Worm (Caenorhabditis elegans): ENCODE measurements around the gene K11D9.3.
"Not testable (repeated sequence)": the region's sequence is repeated elsewhere in the genome, so short reads cannot be mapped to it uniquely, and the experiment has no call there.

K11D9.3 gene

DNA sequence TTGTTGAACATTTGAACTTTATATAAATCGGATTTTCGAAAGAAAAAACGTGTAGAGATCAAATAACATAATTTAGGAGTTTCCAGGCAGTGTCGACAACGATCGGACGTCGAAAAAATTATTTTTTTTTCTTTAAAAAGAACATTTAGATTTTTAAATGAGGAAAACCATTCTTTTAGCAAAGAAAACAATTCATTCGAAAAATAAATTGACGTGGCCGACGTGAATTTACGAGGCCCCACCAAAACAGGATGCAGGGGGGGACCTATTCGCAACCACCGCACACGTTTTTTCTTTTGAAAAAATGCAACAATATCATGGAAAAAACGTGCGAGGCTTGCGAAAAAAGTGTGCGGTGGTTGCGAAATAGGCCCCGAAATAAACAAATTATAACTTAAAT lies 52.0 kb downstream of the K11D9.3 start, which contains the start of gene enu-3.6 (continued):
- TF ChIP-seq snpc-4 (GFP tag; optimal IDR thresholded peaks at IDR 0.05): not testable (repeated sequence)
- TF ChIP-seq snpc-4 (tag; optimal IDR thresholded peaks at IDR 0.05) (peak in 1 of 4 experiments; percentile 8), attf-6 (GFP tag; IDR thresholded peaks at IDR 0.05) (0 out of 2 replicates have a peak, but pooled peaks have one; percentile 38), madf-6 (GFP tag; IDR thresholded peaks at IDR 0.05) (peak; percentile 62; the same call in 1 of the 2 replicates)

DNA sequence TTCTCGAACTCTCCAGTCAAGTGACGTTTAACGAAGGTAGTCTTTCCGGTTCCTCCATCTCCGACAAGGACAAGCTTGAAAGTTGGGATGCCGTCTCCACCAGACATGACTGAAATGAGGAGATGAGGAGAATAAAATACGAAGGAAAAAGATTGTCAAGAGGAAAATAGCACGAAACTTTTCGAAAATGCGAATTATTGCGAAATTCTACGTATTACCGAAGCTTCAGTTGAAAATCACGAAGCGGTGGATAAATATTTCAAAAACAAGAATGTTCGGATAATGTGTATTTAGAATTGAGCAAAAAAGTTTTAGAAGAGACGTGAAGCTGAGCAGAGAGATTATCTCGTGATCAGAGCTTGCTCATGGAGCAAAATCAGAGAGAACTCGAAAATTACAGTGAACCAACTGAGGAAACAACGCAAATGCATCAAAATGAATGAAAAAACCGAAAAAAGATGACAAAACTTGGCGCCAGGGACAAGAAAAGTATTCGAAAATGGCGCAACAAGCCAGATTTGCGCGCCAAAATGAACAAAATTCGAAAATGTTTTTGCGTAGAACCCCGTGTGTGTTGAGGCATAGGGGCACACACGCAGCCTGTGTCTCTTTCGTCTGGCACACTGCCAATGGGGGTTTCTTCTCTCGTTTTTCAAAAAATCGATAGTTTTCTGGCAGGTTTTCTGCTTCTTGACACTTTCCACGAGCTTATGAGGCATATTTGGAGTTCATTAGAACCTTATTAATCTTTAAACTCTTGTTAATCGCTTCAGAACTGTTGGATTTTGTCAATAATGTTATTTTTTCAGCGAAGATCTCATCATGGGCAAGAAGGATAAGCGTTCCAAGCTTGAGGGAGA lies 54.2 kb downstream of the K11D9.3 start, which contains the start of the genes ran-1 and dkc-1:
TSS of gene ran-1 (minus strand) at position 109 of the 860 bp plus-strand sequence.
TSS of gene dkc-1 (plus strand) at position 810 of the 860 bp plus-strand sequence.
- peak; percentile 84; the same call in 1 of the 2 replicates for TF ChIP-seq Y95B8A.8 (GFP tag; IDR thresholded peaks at IDR 0.05)
- TF ChIP-seq egl-18 (GFP tag; IDR thresholded peaks at IDR 0.05): no peak
- peak; percentile 98 for TF ChIP-seq madf-6 (GFP tag; IDR thresholded peaks at IDR 0.05)
- peak; percentile 53 for TF ChIP-seq egrh-3 (GFP tag; IDR thresholded peaks at IDR 0.05)
- no peak for TF ChIP-seq K11D2.4 (GFP tag; IDR thresholded peaks at IDR 0.05)
- TF ChIP-seq lin-54 (GFP tag; optimal IDR thresholded peaks at IDR 0.05): peak; percentile 93
- TF ChIP-seq F22D6.2 (tag; optimal IDR thresholded peaks at IDR 0.05): no peak
- TF ChIP-seq ztf-28 (GFP tag; IDR thresholded peaks at IDR 0.05): peak; percentile 43; the same call in 1 of the 2 replicates
- TF ChIP-seq tbx-9 (tag; optimal IDR thresholded peaks at IDR 0.05; ENCODE audit: borderline replicate concordance): no peak
- TF ChIP-seq F33H1.4 (GFP tag; IDR thresholded peaks at IDR 0.05): peak; percentile 84
- TF ChIP-seq B0019.2 (GFP tag; conservative IDR thresholded peaks at IDR 0.05): peak; percentile 86
- TF ChIP-seq tbp1 (GFP tag; optimal IDR thresholded peaks at IDR 0.05): peak; percentile 65
- TF ChIP-seq hmg-1.2 (GFP tag; IDR thresholded peaks at IDR 0.05): peak; percentile 95
- TF ChIP-seq dox-1 (GFP tag; IDR thresholded peaks at IDR 0.05): peak; percentile 94
- TF ChIP-seq xnd-1 (tag; optimal IDR thresholded peaks at IDR 0.05): peak; percentile 89
- TF ChIP-seq Y56A3A.18 (GFP tag; IDR thresholded peaks at IDR 0.05): no peak
- TF ChIP-seq unc-130 (GFP tag; optimal IDR thresholded peaks at IDR 0.05): peak; percentile 81
- no peak for TF ChIP-seq nfya-1 (tag; optimal IDR thresholded peaks at IDR 0.05; ENCODE audit: borderline replicate concordance, insufficient read depth)
- TF ChIP-seq attf-5 (GFP tag; optimal IDR thresholded peaks at IDR 0.05): peak; percentile 90
- peak; percentile 90 for TF ChIP-seq B0336.3 (GFP tag; IDR thresholded peaks at IDR 0.05)
- peak; percentile 81 for TF ChIP-seq rcor-1 (GFP tag; IDR thresholded peaks at IDR 0.05)
- no peak for TF ChIP-seq madf-10 (tag; optimal IDR thresholded peaks at IDR 0.05)
- TF ChIP-seq attf-3 (GFP tag; conservative IDR thresholded peaks at IDR 0.05): 0 out of 2 replicates have a peak, but pooled peaks have one; percentile 44
- peak; percentile 46; the same call in 1 of the 2 replicates for TF ChIP-seq Y67H2A.10 (GFP tag; conservative IDR thresholded peaks at IDR 0.05)
- TF ChIP-seq repo-1 (tag; optimal IDR thresholded peaks at IDR 0.05): peak; percentile 4
- peak; percentile 24 for TF ChIP-seq nhr-80 (tag; optimal IDR thresholded peaks at IDR 0.05)
- TF ChIP-seq lin-35 (GFP tag; optimal IDR thresholded peaks at IDR 0.05): peak in 2 of 3 experiments; percentile 74 to 79
- peak; percentile 86 for TF ChIP-seq madf-3 (GFP tag; IDR thresholded peaks at IDR 0.05)
- TF ChIP-seq ekl-4 (GFP tag; IDR thresholded peaks at IDR 0.05): peak; percentile 77
- peak; percentile 80 for TF ChIP-seq lsl-1 (GFP tag; optimal IDR thresholded peaks at IDR 0.05)
- no peak for TF ChIP-seq ZK185.1 (tag; optimal IDR thresholded peaks at IDR 0.05; ENCODE audit: poor library complexity, severe bottlenecking)
- TF ChIP-seq snpc-4 (GFP tag; optimal IDR thresholded peaks at IDR 0.05): peak; percentile 35
- TF ChIP-seq snpc-4 (tag; optimal IDR thresholded peaks at IDR 0.05): peak; percentile 31 to 52 (median 38)
- TF ChIP-seq rpc-1 (optimal IDR thresholded peaks at IDR 0.05): no peak
- TF ChIP-seq rpc-1 (tag; optimal IDR thresholded peaks at IDR 0.05): no peak
- no peak for TF ChIP-seq zim-3 (tag; optimal IDR thresholded peaks at IDR 0.05)
- no peak for TF ChIP-seq bed-1 (GFP tag; IDR thresholded peaks at IDR 0.05)
- TF ChIP-seq gei-17 (GFP tag; optimal IDR thresholded peaks at IDR 0.05): no peak
- peak; percentile 95 for TF ChIP-seq D2030.7 (GFP tag; IDR thresholded peaks at IDR 0.05)
- TF ChIP-seq ztf-26 (tag; optimal IDR thresholded peaks at IDR 0.05): peak; percentile 38
- no peak for TF ChIP-seq hlh-12 (tag; optimal IDR thresholded peaks at IDR 0.05)
- TF ChIP-seq athp-1 (tag; optimal IDR thresholded peaks at IDR 0.05): peak; percentile 81
- peak; percentile 98 for TF ChIP-seq efl-1 (GFP tag; optimal IDR thresholded peaks at IDR 0.05)
